Fruit fly (Drosophila melanogaster): ENCODE data around the gene RpS13.
A peak's percentile ranks its signal among the peaks of the same experiment; 100 is the strongest.

RpS13 gene

DNA sequence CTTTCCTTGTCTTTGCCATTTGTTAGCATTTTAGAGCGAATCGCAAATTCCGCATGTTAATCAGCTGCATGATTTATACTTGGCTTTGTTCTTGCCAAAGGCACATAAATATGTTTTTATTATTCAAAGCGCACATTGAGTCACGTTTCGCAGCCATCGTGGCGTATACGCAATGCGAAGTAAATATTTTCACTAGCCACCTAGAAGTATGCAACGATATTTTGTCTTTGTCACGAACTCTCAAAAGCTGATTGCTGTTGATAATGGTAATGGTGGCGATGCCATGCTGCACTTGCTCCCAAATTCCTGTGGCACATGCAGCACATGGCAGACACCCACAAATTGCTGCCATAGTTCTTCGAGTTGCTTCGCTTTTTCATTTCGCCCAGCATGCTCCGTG, 29.8 kb downstream of the RpS13 start (continued):
- TF ChIP-seq dmrt99B (tag; optimal IDR thresholded peaks at IDR 0.05) (no peak), al (GFP tag; IDR thresholded peaks at IDR 0.05) (no peak), ci (GFP tag; IDR thresholded peaks at IDR 0.05) (peak; percentile 74; the same call in 2 of the 3 replicates), Rx (GFP tag; IDR thresholded peaks at IDR 0.05) (peak; percentile 40; the same call in 1 of the 2 replicates), hbn (GFP tag; IDR thresholded peaks at IDR 0.05; ENCODE audit: partially characterized antibody) (no peak), lov (optimal IDR thresholded peaks at IDR 0.05) (no peak), lov (GFP tag; IDR thresholded peaks at IDR 0.05) (peak; percentile 66; the same call in 1 of the 3 replicates), CG11723 (GFP tag; optimal IDR thresholded peaks at IDR 0.05) (no peak), CG6689 (GFP tag; IDR thresholded peaks at IDR 0.05) (0 out of 2 replicates have a peak, but pooled peaks have one; percentile 18)

DNA sequence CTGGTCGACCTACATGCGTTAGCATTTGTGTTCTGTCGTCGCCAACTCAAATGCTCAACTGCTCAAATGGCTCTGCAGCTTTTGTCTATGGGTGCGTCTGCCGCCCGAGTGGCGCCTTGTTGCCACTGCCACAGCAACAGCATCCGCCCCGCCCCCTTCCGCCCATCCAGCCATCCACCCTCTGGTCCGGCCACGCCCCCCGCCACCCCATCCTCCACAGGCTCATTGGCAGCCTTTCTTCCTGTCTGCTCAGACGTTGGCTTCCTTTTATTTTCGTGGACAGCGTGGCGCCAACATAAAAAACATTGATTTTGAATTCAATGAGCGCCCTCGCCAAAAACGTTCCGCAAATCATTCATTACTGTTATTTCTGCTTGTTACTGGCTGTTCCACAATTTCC, 30.8 kb downstream of the RpS13 start:
- no peak for TF ChIP-seq row (GFP tag; IDR thresholded peaks at IDR 0.05)
- no peak for TF ChIP-seq wdn (GFP tag; IDR thresholded peaks at IDR 0.05)
- TF ChIP-seq CG3726 (GFP tag; IDR thresholded peaks at IDR 0.05), result no peak
- no peak for TF ChIP-seq CG3838 (GFP tag; optimal IDR thresholded peaks at IDR 0.05)
- no peak for TF ChIP-seq ara (GFP tag; IDR thresholded peaks at IDR 0.05)
- no peak for TF ChIP-seq lmd (GFP tag; IDR thresholded peaks at IDR 0.05)
- TF ChIP-seq Gug (GFP tag; IDR thresholded peaks at IDR 0.05), result no peak
- TF ChIP-seq CG7928 (GFP tag; optimal IDR thresholded peaks at IDR 0.05), result no peak
- no peak for TF ChIP-seq klu (GFP tag; IDR thresholded peaks at IDR 0.05)
- TF ChIP-seq tin (GFP tag; optimal IDR thresholded peaks at IDR 0.05), result no peak
- TF ChIP-seq crol (GFP tag; IDR thresholded peaks at IDR 0.05), result peak; percentile 41
- 0 out of 3 replicates have a peak, but pooled peaks have one; percentile 13 for TF ChIP-seq CG7963 (GFP tag; IDR thresholded peaks at IDR 0.05; ENCODE audit: partially characterized antibody)
- no peak for TF ChIP-seq gro (GFP tag; optimal IDR thresholded peaks at IDR 0.05)
- TF ChIP-seq CG1647 (GFP tag; optimal IDR thresholded peaks at IDR 0.05), result no peak
- TF ChIP-seq CG17802 (tag; optimal IDR thresholded peaks at IDR 0.05), result no peak
- no peak for TF ChIP-seq CG3281 (GFP tag; optimal IDR thresholded peaks at IDR 0.05)
- no peak for TF ChIP-seq CG8944 (GFP tag; optimal IDR thresholded peaks at IDR 0.05)
- TF ChIP-seq NFAT (GFP tag; IDR thresholded peaks at IDR 0.05), result no peak
- TF ChIP-seq cato (GFP tag; optimal IDR thresholded peaks at IDR 0.05; ENCODE audit: borderline replicate concordance), result no peak
- TF ChIP-seq prd (optimal IDR thresholded peaks at IDR 0.05), result no peak
- no peak for TF ChIP-seq prd (GFP tag; IDR thresholded peaks at IDR 0.05)
- TF ChIP-seq Hr39 (optimal IDR thresholded peaks at IDR 0.05), result peak; percentile 75
- no peak for TF ChIP-seq H15 (GFP tag; IDR thresholded peaks at IDR 0.05)

DNA sequence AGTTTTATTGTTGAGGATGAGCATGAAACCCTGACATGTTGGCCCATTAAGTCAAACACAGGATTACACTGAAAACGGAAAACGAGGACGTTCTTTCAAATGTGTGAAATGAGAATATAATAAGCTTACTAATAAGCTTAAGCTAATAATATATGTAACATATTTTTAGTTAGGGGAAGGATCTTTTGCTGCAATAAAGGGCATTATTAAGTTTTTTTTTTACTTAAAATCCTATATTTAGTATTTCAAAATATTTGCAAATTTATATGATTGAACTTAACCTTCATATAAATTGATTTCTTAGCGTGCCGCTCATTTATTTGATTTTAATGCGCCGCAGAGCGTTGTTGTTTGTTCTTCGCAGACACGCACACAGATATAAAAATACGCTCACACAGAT, 31.3 kb downstream of the RpS13 start:
- TF ChIP-seq ase (GFP tag; IDR thresholded peaks at IDR 0.05), result no peak
- no peak for TF ChIP-seq CG15011 (GFP tag; optimal IDR thresholded peaks at IDR 0.05)
- TF ChIP-seq prd (optimal IDR thresholded peaks at IDR 0.05), result no peak
- TF ChIP-seq prd (GFP tag; IDR thresholded peaks at IDR 0.05), result no peak
- no peak for TF ChIP-seq eve (GFP tag; optimal IDR thresholded peaks at IDR 0.05)
- TF ChIP-seq CG11504 (tag; optimal IDR thresholded peaks at IDR 0.05), result peak; percentile 51
- TF ChIP-seq CG2712 (tag; optimal IDR thresholded peaks at IDR 0.05), result no peak
- no peak for TF ChIP-seq da (GFP tag; optimal IDR thresholded peaks at IDR 0.05)
- no peak for TF ChIP-seq CG18476 (GFP tag; optimal IDR thresholded peaks at IDR 0.05)
- peak; percentile 8 for TF ChIP-seq grau (tag; optimal IDR thresholded peaks at IDR 0.05)
- no peak for TF ChIP-seq Ets97D (GFP tag; optimal IDR thresholded peaks at IDR 0.05)
- TF ChIP-seq CG10462 (GFP tag; optimal IDR thresholded peaks at IDR 0.05), result no peak
- TF ChIP-seq Ravus (GFP tag; IDR thresholded peaks at IDR 0.05), result no peak
- peak; percentile 58 for TF ChIP-seq CG18599 (GFP tag; optimal IDR thresholded peaks at IDR 0.05)
- TF ChIP-seq cad (GFP tag; optimal IDR thresholded peaks at IDR 0.05), result no peak
- no peak for TF ChIP-seq CG13296 (GFP tag; optimal IDR thresholded peaks at IDR 0.05)
- TF ChIP-seq CG15696 (tag; optimal IDR thresholded peaks at IDR 0.05), result no peak
- no peak for TF ChIP-seq CG10979 (tag; optimal IDR thresholded peaks at IDR 0.05)
- TF ChIP-seq CG15601 (tag; optimal IDR thresholded peaks at IDR 0.05), result no peak
- TF ChIP-seq Hey (tag; optimal IDR thresholded peaks at IDR 0.05), result no peak
- no peak for TF ChIP-seq Tbp (GFP tag; optimal IDR thresholded peaks at IDR 0.05)
- no peak for TF ChIP-seq CG5245 (GFP tag; optimal IDR thresholded peaks at IDR 0.05)
- TF ChIP-seq Side (GFP tag; optimal IDR thresholded peaks at IDR 0.05), result no peak

All from whole organism, embryonic.